Fruit fly (Drosophila melanogaster) Kc167 (cell line): Measurements from ENCODE around the gene CG12099.

Experiments used
- Sin3A ChIP-seq: fragments of >200 bp; optimal IDR thresholded peaks from 2 replicates; lab custom pipeline; 2018; ENCODE audit warnings: missing external identifiers
- psq ChIP-seq: fragments of >200 bp; optimal IDR thresholded peaks from 2 replicates; lab custom pipeline; 2017; ENCODE audit warnings: missing external identifiers

- TF ChIP-seq psq (no peak), Sin3A (lab: Kevin White, UChicago) (no peak)
These were observed 11.6 kb upstream of the CG12099 start for dm6 chr3L:1569966-1570276.
